Worm (Caenorhabditis elegans) whole organism, mixed stage, embryonic: ENCODE measurements around the gene F22H10.11.

ENCODE experiments used
- ces-1 ChIP-seq: fragments of 150-350 bp; optimal IDR thresholded peaks from 2 replicates; lab custom pipeline; 2014; ENCODE audit warnings: missing biosample characterization, missing genetic modification reagents, missing genetic modification characterization
- ham-2 ChIP-seq: fragments of 200-800 bp; sonication (Bioruptor generic); optimal IDR thresholded peaks from 2 replicates; lab custom pipeline; 2018; ENCODE audit warnings: mild to moderate bottlenecking, missing genetic modification characterization, missing compliant biosample characterization
- lin-13 ChIP-seq: fragments of 150-350 bp; optimal IDR thresholded peaks from 2 replicates; lab custom pipeline; 2014; ENCODE audit warnings: missing biosample characterization, missing genetic modification characterization
- mab-5 ChIP-seq: fragments of 150-350 bp; optimal IDR thresholded peaks from 2 replicates; lab custom pipeline; 2014; ENCODE audit warnings: missing biosample characterization, missing genetic modification characterization
- nhr-12 ChIP-seq: fragments of 150-350 bp; optimal IDR thresholded peaks from 2 replicates; lab custom pipeline; 2014; ENCODE audit warnings: missing biosample characterization, missing genetic modification characterization
- nhr-237 ChIP-seq: fragments of 150-350 bp; optimal IDR thresholded peaks from 2 replicates; lab custom pipeline; 2014; ENCODE audit warnings: missing biosample characterization, missing genetic modification characterization
- nhr-28 ChIP-seq: fragments of 150-350 bp; optimal IDR thresholded peaks from 2 replicates; lab custom pipeline; 2014; ENCODE audit warnings: missing biosample characterization, missing genetic modification characterization
- nhr-76 ChIP-seq: sonication (generic microtip); optimal IDR thresholded peaks from 2 replicates; lab custom pipeline; 2017; ENCODE audit warnings: missing biosample characterization, missing genetic modification characterization
- pha-4 ChIP-seq: fragments of 150-350 bp; optimal IDR thresholded peaks from 2 replicates; lab custom pipeline; 2018; ENCODE audit warnings: missing biosample characterization, missing genetic modification reagents, missing genetic modification characterization
- sem-2 ChIP-seq: fragments of 200-800 bp; sonication (Bioruptor generic); optimal IDR thresholded peaks from 2 replicates; lab custom pipeline; 2018; ENCODE audit warnings: mild to moderate bottlenecking, missing genetic modification characterization, missing compliant biosample characterization
- sptf-1 ChIP-seq: sonication (generic microtip); optimal IDR thresholded peaks from 2 replicates; lab custom pipeline; 2017; ENCODE audit warnings: mild to moderate bottlenecking, missing genetic modification characterization, moderate library complexity, missing compliant biosample characterization

DNA sequence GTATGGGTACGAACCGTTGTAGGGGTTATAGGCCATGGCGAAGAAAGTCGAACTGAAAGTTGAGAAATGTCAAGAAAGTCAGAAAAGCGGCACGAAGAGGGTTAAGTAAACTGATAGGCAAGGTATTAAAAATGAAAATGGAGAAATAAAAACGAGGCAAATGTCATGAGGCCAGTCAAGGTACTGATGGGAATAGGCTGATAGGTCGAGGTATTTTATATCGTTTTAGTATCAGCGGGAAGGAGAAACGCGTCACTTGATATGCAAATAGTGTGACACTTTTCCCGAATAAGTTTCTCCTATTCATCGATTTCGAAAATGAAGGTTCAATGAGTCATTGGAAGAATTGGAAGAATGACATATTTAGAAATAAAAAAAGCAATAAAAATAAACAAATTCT, 10.2 kb downstream of the F22H10.11 start, which contains the start of gene F22H10.3:
- TF ChIP-seq ces-1 (no peak), nhr-12 (tag; lab: Kevin White, UChicago) (no peak), nhr-237 (tag; lab: Kevin White, UChicago) (no peak), pha-4 (no peak), nhr-28 (no peak), lin-13 (tag; lab: Kevin White, UChicago) (no peak), sptf-1 (tag; lab: Kevin White, UChicago) (no peak), ham-2 (GFP tag; lab: Kevin White, UChicago) (no peak), sem-2 (GFP tag; lab: Kevin White, UChicago) (no peak), nhr-76 (tag; lab: Kevin White, UChicago) (no peak), mab-5 (tag; lab: Kevin White, UChicago) (no peak)
